Fruit fly (Drosophila melanogaster) whole organism, adult: ENCODE measurements around the gene MYPT-75D.

Experiments used
- CG14711 ChIP-seq: fragments of 200-800 bp; sonication (Bioruptor generic); optimal IDR thresholded peaks from 2 replicates; lab custom pipeline; 2018; ENCODE audit warnings: missing biosample characterization, mild to moderate bottlenecking, missing genetic modification characterization, moderate library complexity
- CG7101 ChIP-seq: fragments of 200-800 bp; sonication (Bioruptor generic); optimal IDR thresholded peaks from 2 replicates; lab custom pipeline; 2018; ENCODE audit warnings: missing biosample characterization, mild to moderate bottlenecking, missing genetic modification characterization, moderate library complexity
- Crg-1 ChIP-seq: fragments of 200-800 bp; sonication (Bioruptor generic); optimal IDR thresholded peaks from 2 replicates; lab custom pipeline; 2016; ENCODE audit warnings: missing biosample characterization, missing genetic modification characterization
- cic ChIP-seq: fragments of 200-800 bp; sonication (Bioruptor generic); optimal IDR thresholded peaks from 2 replicates; lab custom pipeline; 2017; ENCODE audit warnings: missing biosample characterization, mild to moderate bottlenecking, missing genetic modification characterization, moderate library complexity
- cnc ChIP-seq, 2 experiments: fragments of >200 bp; optimal IDR thresholded peaks; 2 replicates each; lab custom pipeline; 2017
- kay ChIP-seq: fragments of 200-800 bp; sonication (Bioruptor generic); peaks from one replicate; lab custom pipeline; 2016; ENCODE audit warnings: missing biosample characterization, missing genetic modification characterization, borderline replicate concordance
- toe ChIP-seq: fragments of 200-800 bp; sonication (Bioruptor generic); optimal IDR thresholded peaks from 2 replicates; lab custom pipeline; 2016; ENCODE audit warnings: missing biosample characterization, missing genetic modification characterization

DNA sequence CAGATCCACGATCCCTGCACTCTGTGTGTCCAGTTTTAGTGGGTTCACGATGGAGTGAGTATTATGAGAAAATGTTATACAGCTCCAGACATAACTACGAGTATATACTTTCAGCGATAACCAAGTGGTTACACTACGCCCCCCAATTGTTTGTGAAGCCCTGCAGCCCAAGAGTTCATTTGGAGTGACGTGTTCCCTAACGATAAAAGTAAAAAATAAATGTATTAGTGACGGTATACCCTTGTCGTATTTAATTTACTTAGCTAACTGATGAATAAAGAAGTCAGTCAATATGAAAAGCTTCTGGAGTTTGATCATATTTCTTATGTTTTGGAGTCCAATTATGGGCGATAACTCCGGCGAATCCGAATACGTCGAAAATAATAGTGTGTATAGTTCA, 18.6 kb upstream of the MYPT-75D start, which contains the start of gene CG18231:
- TF ChIP-seq toe (GFP tag; lab: Kevin White, UChicago) (no peak), CG7101 (no peak), cic (no peak), CG14711 (tag; lab: Kevin White, UChicago) (no peak), Crg-1 (GFP tag; lab: Kevin White, UChicago) (no peak), kay (GFP tag; lab: Kevin White, UChicago) (no peak), cnc (optimal IDR thresholded peaks at IDR 0.05; lab: Kevin White, UChicago) (no peak)
